Worm (Caenorhabditis elegans) whole organism, mixed stage, embryonic: ENCODE data around the gene rhgf-1.

Source experiments
- bed-3 ChIP-seq: fragments of 200-800 bp; sonication (Bioruptor generic); optimal IDR thresholded peaks from 3 replicates; lab custom pipeline; 2018; ENCODE audit warnings: mild to moderate bottlenecking, missing genetic modification characterization, moderate library complexity, missing compliant biosample characterization
- mab-5 ChIP-seq: fragments of 150-350 bp; optimal IDR thresholded peaks from 2 replicates; lab custom pipeline; 2014; ENCODE audit warnings: missing biosample characterization, missing genetic modification characterization
- nhr-76 ChIP-seq: sonication (generic microtip); optimal IDR thresholded peaks from 2 replicates; lab custom pipeline; 2017; ENCODE audit warnings: missing biosample characterization, missing genetic modification characterization
- snpc-4 ChIP-seq: fragments of 150-350 bp; optimal IDR thresholded peaks from 2 replicates; lab custom pipeline; 2014; ENCODE audit warnings: missing biosample characterization, missing genetic modification characterization

ce11 chrX:10734026-10734425 is 22.4 kb upstream of the rhgf-1 start, which contains the start of gene egl-36:
- TF ChIP-seq snpc-4 (tag; lab: Kevin White, UChicago): no peak
- no peak for TF ChIP-seq nhr-76 (tag; lab: Kevin White, UChicago)
- TF ChIP-seq mab-5 (tag; lab: Kevin White, UChicago): no peak
- no peak for TF ChIP-seq bed-3
